Worm (Caenorhabditis elegans): ENCODE data around the gene tkr-3.

DNA sequence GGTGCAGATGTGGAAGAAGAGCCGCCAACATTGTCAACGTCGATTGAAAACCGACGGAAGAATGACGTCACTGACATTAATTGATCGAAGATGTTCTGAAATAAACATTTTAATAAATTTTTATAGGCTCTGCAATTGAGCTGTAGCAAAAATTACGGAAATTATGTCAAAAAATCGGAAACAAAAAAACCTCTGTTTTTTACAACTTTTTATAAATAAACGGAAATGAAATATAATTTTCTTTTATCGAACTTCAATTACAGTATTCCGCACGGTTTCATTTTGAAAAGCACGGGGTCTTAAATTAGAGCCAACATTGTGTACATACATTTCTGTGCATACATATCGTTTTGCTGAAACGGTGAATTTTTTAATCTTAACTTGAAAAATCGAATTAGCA is 30.5 kb upstream of the tkr-3 start, which contains the start of gene soc-2:
- TF ChIP-seq dao-5 (tag; optimal IDR thresholded peaks at IDR 0.05) (no peak), W03F9.2 (tag; optimal IDR thresholded peaks at IDR 0.05) (no peak), him-1 (tag; optimal IDR thresholded peaks at IDR 0.05) (no peak)
